Fruit fly (Drosophila melanogaster): ENCODE results near the gene S6k.

The S6k gene

DNA sequence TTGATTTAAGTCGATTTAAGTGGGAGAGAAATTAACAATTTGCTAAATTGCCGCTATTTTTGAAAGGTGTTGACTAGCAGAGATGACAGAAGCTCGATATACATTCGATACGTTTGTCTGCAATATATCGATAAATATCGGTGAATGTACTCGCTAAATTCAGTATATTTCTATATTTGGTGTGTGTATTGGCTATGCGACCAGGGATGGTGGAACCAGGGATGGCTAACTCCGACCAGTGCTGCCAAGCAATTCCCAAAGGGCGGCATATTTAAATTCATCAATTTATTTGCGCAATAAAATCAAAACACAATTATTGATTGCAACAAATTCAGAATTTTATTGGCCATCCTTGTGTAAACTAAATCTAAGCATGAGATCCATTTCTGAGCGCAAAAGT is 2.3 kb upstream of the S6k start, which contains the start of gene mad2 (continued):
- TF ChIP-seq HmgD (GFP tag; optimal IDR thresholded peaks at IDR 0.05) (peak; percentile 81), gfzf (GFP tag; optimal IDR thresholded peaks at IDR 0.05) (peak; percentile 88), CG1603 (tag; optimal IDR thresholded peaks at IDR 0.05) (peak; percentile 93), esg (GFP tag; conservative IDR thresholded peaks at IDR 0.05) (no peak), lmd (GFP tag; IDR thresholded peaks at IDR 0.05) (no peak), ewg (GFP tag; optimal IDR thresholded peaks at IDR 0.05) (peak; percentile 4), onecut (GFP tag; IDR thresholded peaks at IDR 0.05) (peak; percentile 34; the same call in 1 of the 2 replicates), CG5180 (GFP tag; optimal IDR thresholded peaks at IDR 0.05) (no peak), insv (GFP tag; optimal IDR thresholded peaks at IDR 0.05) (peak in 1 of 2 experiments; percentile 44), Fer3 (tag; optimal IDR thresholded peaks at IDR 0.05) (no peak), vnd (GFP tag; IDR thresholded peaks at IDR 0.05; ENCODE audit: partially characterized antibody) (peak; percentile 52; the same call in 1 of the 3 replicates), croc (GFP tag; conservative IDR thresholded peaks at IDR 0.05) (no peak), lola (GFP tag; optimal IDR thresholded peaks at IDR 0.05) (peak in 1 of 3 experiments; percentile 10), H15 (GFP tag; IDR thresholded peaks at IDR 0.05) (no peak), CG17328 (GFP tag; IDR thresholded peaks at IDR 0.05) (no peak), cad (GFP tag; optimal IDR thresholded peaks at IDR 0.05) (peak; percentile 20), crol (GFP tag; IDR thresholded peaks at IDR 0.05) (no peak), CG8765 (GFP tag; IDR thresholded peaks at IDR 0.05) (0 out of 2 replicates have a peak, but pooled peaks have one; percentile 18), CHES-1-like (GFP tag; optimal IDR thresholded peaks at IDR 0.05) (peak; percentile 5), en (GFP tag; optimal IDR thresholded peaks at IDR 0.05) (no peak), Gug (GFP tag; IDR thresholded peaks at IDR 0.05) (no peak), so (GFP tag; IDR thresholded peaks at IDR 0.05) (no peak), CG9932 (GFP tag; IDR thresholded peaks at IDR 0.05) (no peak), gcm (GFP tag; optimal IDR thresholded peaks at IDR 0.05) (no peak), gsb-n (tag; optimal IDR thresholded peaks at IDR 0.05) (no peak)

dm6 chr3L:5809642-5810279 is 970 bp downstream of the S6k start:
- TF ChIP-seq CG17385 (GFP tag; optimal IDR thresholded peaks at IDR 0.05) (no peak), Ets97D (GFP tag; optimal IDR thresholded peaks at IDR 0.05) (no peak), lmd (GFP tag; IDR thresholded peaks at IDR 0.05) (no peak), CG12071 (GFP tag; optimal IDR thresholded peaks at IDR 0.05) (peak; percentile 10), phol (tag; optimal IDR thresholded peaks at IDR 0.05) (no peak), CG14667 (GFP tag; IDR thresholded peaks at IDR 0.05) (no peak), nmo (GFP tag; optimal IDR thresholded peaks at IDR 0.05) (no peak), CG17829 (tag; optimal IDR thresholded peaks at IDR 0.05) (no peak), CG34376 (GFP tag; optimal IDR thresholded peaks at IDR 0.05) (peak; percentile 95), inv (GFP tag; IDR thresholded peaks at IDR 0.05; ENCODE audit: partially characterized antibody) (no peak), ERR (GFP tag; optimal IDR thresholded peaks at IDR 0.05) (no peak), CG31388 (GFP tag; optimal IDR thresholded peaks at IDR 0.05) (no peak), HmgD (GFP tag; optimal IDR thresholded peaks at IDR 0.05) (no peak), Lpt (GFP tag; optimal IDR thresholded peaks at IDR 0.05) (no peak), CG7987 (GFP tag; optimal IDR thresholded peaks at IDR 0.05) (peak; percentile 9), CG8089 (GFP tag; optimal IDR thresholded peaks at IDR 0.05) (no peak), ato (GFP tag; IDR thresholded peaks at IDR 0.05; ENCODE audit: partially characterized antibody) (no peak), Max (GFP tag; optimal IDR thresholded peaks at IDR 0.05) (no peak), Poxn (GFP tag; IDR thresholded peaks at IDR 0.05) (no peak), amos (GFP tag; IDR thresholded peaks at IDR 0.05; ENCODE audit: partially characterized antibody) (no peak), Mad (GFP tag; optimal IDR thresholded peaks at IDR 0.05) (no peak), ewg (GFP tag; optimal IDR thresholded peaks at IDR 0.05) (no peak), gsb-n (tag; optimal IDR thresholded peaks at IDR 0.05) (no peak), Med (GFP tag) (peak; percentile 75), CG17186 (GFP tag; optimal IDR thresholded peaks at IDR 0.05) (no peak), Pdp1 (GFP tag; optimal IDR thresholded peaks at IDR 0.05) (peak in 1 of 2 experiments; percentile 63), Mes4 (GFP tag; optimal IDR thresholded peaks at IDR 0.05) (no peak), stwl (tag; optimal IDR thresholded peaks at IDR 0.05) (no peak)

All from whole organism, embryonic.